Fruit fly (Drosophila melanogaster): ENCODE measurements around the gene Ms.

DNA sequence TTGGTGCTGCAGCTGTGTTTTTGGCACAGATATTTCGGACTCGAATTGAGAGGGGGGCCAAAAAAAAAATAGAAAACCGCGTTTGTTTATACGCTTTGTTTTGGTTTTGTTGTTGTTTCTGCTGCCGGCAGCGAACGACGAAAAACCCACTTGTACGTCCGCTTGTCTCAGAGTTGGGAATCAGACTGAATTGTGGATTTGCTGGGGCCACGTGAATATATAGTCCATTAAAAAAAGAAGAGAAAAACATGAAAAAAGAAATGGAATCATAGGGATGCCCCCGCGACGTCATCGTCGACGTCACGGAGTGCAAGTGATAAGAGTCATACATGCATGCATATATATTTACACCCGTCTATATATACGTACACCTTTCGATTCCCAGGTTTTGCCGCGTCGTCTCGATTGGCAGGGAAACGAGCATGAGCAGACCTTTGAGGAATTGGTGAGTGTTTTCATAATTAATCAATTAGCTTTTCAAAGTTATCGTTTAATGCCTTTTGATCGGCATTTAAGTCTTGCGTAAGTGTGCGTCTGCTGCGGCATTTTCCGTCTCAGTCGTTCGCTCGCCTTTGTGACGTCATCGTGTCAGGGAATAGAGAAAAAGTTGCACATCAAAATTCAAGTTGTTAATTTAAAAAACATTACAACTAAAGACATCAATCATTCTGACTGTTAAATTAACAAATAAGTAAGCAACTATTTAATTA is 21.6 kb upstream of the Ms start:
- TF ChIP-seq CG8478 (optimal IDR thresholded peaks at IDR 0.05), result no peak
- no peak for TF ChIP-seq CTCF (optimal IDR thresholded peaks at IDR 0.05)
